Fruit fly (Drosophila melanogaster) whole organism, embryonic: Measurements from ENCODE around the gene arg.
A peak's percentile ranks its signal among the peaks of the same experiment; 100 is the strongest.

ENCODE experiments used
- Atf3 ChIP-seq: fragments of 200-800 bp; sonication (Bioruptor generic); optimal IDR thresholded peaks from 3 replicates; lab custom pipeline; 2016; ENCODE audit warnings: missing biosample characterization, missing genetic modification characterization
- BtbVII ChIP-seq: fragments of 200-800 bp; sonication (Bioruptor generic); optimal IDR thresholded peaks from 3 replicates; lab custom pipeline; 2017; ENCODE audit warnings: missing biosample characterization, mild to moderate bottlenecking, missing genetic modification characterization
- Bteb2 ChIP-seq: fragments of 200-800 bp; sonication (Bioruptor generic); optimal IDR thresholded peaks from 2 replicates; lab custom pipeline; 2016; ENCODE audit warnings: missing biosample characterization, missing genetic modification characterization
- CG10209 ChIP-seq: fragments of 200-800 bp; sonication (Bioruptor generic); optimal IDR thresholded peaks from 3 replicates; lab custom pipeline; 2017; ENCODE audit warnings: missing biosample characterization, mild to moderate bottlenecking, missing genetic modification characterization, missing genetic modification reagents
- CG10462 ChIP-seq: fragments of 200-800 bp; sonication (Bioruptor generic); optimal IDR thresholded peaks from 2 replicates; lab custom pipeline; 2016; ENCODE audit warnings: missing biosample characterization, missing genetic modification characterization
- CG10959 ChIP-seq: fragments of 200-800 bp; sonication (Bioruptor generic); IDR thresholded peaks from 2 replicates; pipeline ENCODE4 v1.3.6; 2022; ENCODE audit warnings: missing biosample characterization, missing genetic modification characterization
- CG13424 ChIP-seq: fragments of 200-800 bp; sonication (Bioruptor generic); optimal IDR thresholded peaks from 2 replicates; lab custom pipeline; 2019; ENCODE audit warnings: missing biosample characterization, mild to moderate bottlenecking, missing genetic modification characterization, moderate library complexity
- CG14014 ChIP-seq: fragments of 200-800 bp; sonication (Bioruptor generic); IDR thresholded peaks from 2 replicates; pipeline ENCODE4 v1.3.6; 2022; ENCODE audit warnings: missing biosample characterization, missing genetic modification characterization
- CG15011 ChIP-seq: fragments of 200-800 bp; sonication (Bioruptor generic); optimal IDR thresholded peaks from 3 replicates; lab custom pipeline; 2018; ENCODE audit warnings: missing biosample characterization, mild to moderate bottlenecking, missing genetic modification characterization
- CG15073 ChIP-seq: fragments of 200-800 bp; sonication (Bioruptor generic); optimal IDR thresholded peaks from 2 replicates; lab custom pipeline; 2016; ENCODE audit warnings: missing biosample characterization, missing genetic modification characterization
- CG17612 ChIP-seq: fragments of 200-800 bp; sonication (Bioruptor generic); IDR thresholded peaks from 2 replicates; pipeline ENCODE4 v1.3.6; 2022; ENCODE audit warnings: missing biosample characterization, missing genetic modification characterization
- CG17829 ChIP-seq: fragments of 200-800 bp; optimal IDR thresholded peaks from 2 replicates; lab custom pipeline; 2019; ENCODE audit warnings: missing biosample characterization, mild to moderate bottlenecking, missing genetic modification characterization, moderate library complexity
- CG18619 ChIP-seq: fragments of 200-800 bp; sonication (Bioruptor generic); optimal IDR thresholded peaks from 3 replicates; lab custom pipeline; 2017; ENCODE audit warnings: missing biosample characterization, mild to moderate bottlenecking, missing genetic modification characterization
- CG31441 ChIP-seq: fragments of 200-800 bp; sonication (Bioruptor generic); IDR thresholded peaks from 2 replicates; pipeline ENCODE4 v1.3.6; 2022; ENCODE audit warnings: missing biosample characterization, missing genetic modification characterization
- CG5180 ChIP-seq: fragments of 200-800 bp; sonication (Bioruptor generic); optimal IDR thresholded peaks from 3 replicates; lab custom pipeline; 2017; ENCODE audit warnings: missing biosample characterization, missing genetic modification characterization, mild to moderate bottlenecking, moderate library complexity, missing genetic modification reagents
- CG7556 ChIP-seq: fragments of 200-800 bp; sonication (Bioruptor generic); optimal IDR thresholded peaks from 2 replicates; lab custom pipeline; 2017; ENCODE audit warnings: missing biosample characterization, mild to moderate bottlenecking, missing genetic modification characterization
- CG9215 ChIP-seq: fragments of 200-800 bp; sonication (Bioruptor generic); IDR thresholded peaks from 2 replicates; pipeline ENCODE4 v1.3.6; 2022; ENCODE audit warnings: missing biosample characterization, missing genetic modification characterization
- Dip3 ChIP-seq: fragments of 200-800 bp; sonication (Bioruptor generic); optimal IDR thresholded peaks from 3 replicates; lab custom pipeline; 2016; ENCODE audit warnings: missing biosample characterization, missing genetic modification characterization
- Ets97D ChIP-seq: fragments of 200-800 bp; sonication (Bioruptor generic); optimal IDR thresholded peaks from 3 replicates; lab custom pipeline; 2016; ENCODE audit warnings: missing biosample characterization, missing genetic modification characterization
- Myb ChIP-seq: fragments of 200-800 bp; sonication (Bioruptor generic); optimal IDR thresholded peaks from 2 replicates; lab custom pipeline; 2016; ENCODE audit warnings: missing biosample characterization, missing genetic modification characterization
- NFAT ChIP-seq: fragments of 200-800 bp; sonication (Bioruptor generic); IDR thresholded peaks from 2 replicates; pipeline ENCODE4 v1.3.6; 2022; ENCODE audit warnings: missing biosample characterization, missing genetic modification characterization
- NK7.1 ChIP-seq: fragments of 200-800 bp; sonication (Bioruptor generic); optimal IDR thresholded peaks from 3 replicates; lab custom pipeline; 2016; ENCODE audit warnings: missing biosample characterization, missing genetic modification characterization
- Opbp ChIP-seq: fragments of 200-800 bp; sonication (Bioruptor generic); IDR thresholded peaks from 3 replicates; pipeline ENCODE4 v1.3.6; 2022; ENCODE audit warnings: missing biosample characterization, missing genetic modification characterization; ENCODE audit not compliant: partially characterized antibody
- Six4 ChIP-seq: fragments of 200-800 bp; sonication (Bioruptor generic); optimal IDR thresholded peaks from 2 replicates; lab custom pipeline; 2016; ENCODE audit warnings: missing biosample characterization, missing genetic modification characterization
- Ssrp ChIP-seq: fragments of 200-800 bp; sonication (Bioruptor generic); optimal IDR thresholded peaks from 2 replicates; lab custom pipeline; 2018; ENCODE audit warnings: missing biosample characterization, mild to moderate bottlenecking, missing genetic modification characterization, moderate library complexity
- Stat92E ChIP-seq, 3 experiments: fragments of >200 bp in 2 of 3; fragments of 200-800 bp in 1 of 3; sonication (Bioruptor generic) in 1 of 3; optimal IDR thresholded peaks; 2 replicates each; lab custom pipeline; 2017 to 2019; ENCODE audit warnings: missing biosample characterization in 3 of 3, missing genetic modification characterization in 3 of 3, mild to moderate bottlenecking in 1 of 3, moderate library complexity in 1 of 3
- Vsx1 ChIP-seq: fragments of 200-800 bp; sonication (Bioruptor generic); optimal IDR thresholded peaks from 2 replicates; lab custom pipeline; 2017; ENCODE audit warnings: missing biosample characterization, mild to moderate bottlenecking, missing genetic modification characterization, missing genetic modification reagents
- Xrp1 ChIP-seq: fragments of 200-800 bp; sonication (Bioruptor generic); IDR thresholded peaks from 2 replicates; pipeline ENCODE4 v1.3.6; 2022; ENCODE audit warnings: missing biosample characterization, missing genetic modification characterization
- amos ChIP-seq: fragments of 200-800 bp; sonication (Bioruptor generic); IDR thresholded peaks from 2 replicates; pipeline ENCODE4 v1.3.6; 2022; ENCODE audit warnings: missing biosample characterization, missing genetic modification characterization; ENCODE audit not compliant: partially characterized antibody
- aop ChIP-seq: fragments of 200-800 bp; sonication (Bioruptor generic); IDR thresholded peaks from 2 replicates; pipeline ENCODE4 v1.3.6; 2022; ENCODE audit warnings: missing biosample characterization, missing genetic modification characterization
- br ChIP-seq: fragments of >200 bp; optimal IDR thresholded peaks from 2 replicates; lab custom pipeline; 2017
- btn ChIP-seq: fragments of 200-800 bp; sonication (Bioruptor generic); optimal IDR thresholded peaks from 2 replicates; lab custom pipeline; 2016; ENCODE audit warnings: missing biosample characterization, missing genetic modification characterization
- cg ChIP-seq: fragments of 200-800 bp; sonication (Bioruptor generic); optimal IDR thresholded peaks from 3 replicates; lab custom pipeline; 2019; ENCODE audit warnings: missing biosample characterization, mild to moderate bottlenecking, missing genetic modification characterization, moderate library complexity
- disco-r ChIP-seq: fragments of 200-800 bp; sonication (Bioruptor generic); optimal IDR thresholded peaks from 2 replicates; lab custom pipeline; 2016; ENCODE audit warnings: missing biosample characterization, missing genetic modification characterization
- dysf ChIP-seq: fragments of 200-800 bp; sonication (Bioruptor generic); IDR thresholded peaks from 3 replicates; pipeline ENCODE4 v1.3.6; 2022; ENCODE audit warnings: missing biosample characterization, missing genetic modification characterization
- exex ChIP-seq: fragments of 200-800 bp; sonication (Bioruptor generic); optimal IDR thresholded peaks from 4 replicates; lab custom pipeline; 2018; ENCODE audit warnings: missing biosample characterization, mild to moderate bottlenecking, missing genetic modification characterization, moderate library complexity
- grn ChIP-seq: fragments of 200-800 bp; sonication (Bioruptor generic); optimal IDR thresholded peaks from 3 replicates; lab custom pipeline; 2017; ENCODE audit warnings: missing biosample characterization, missing genetic modification characterization
- hth ChIP-seq: fragments of >200 bp; optimal IDR thresholded peaks from 2 replicates; lab custom pipeline; 2017; ENCODE audit warnings: inconsistent platforms
- kay ChIP-seq: fragments of 200-800 bp; sonication (Bioruptor generic); optimal IDR thresholded peaks from 2 replicates; lab custom pipeline; 2016; ENCODE audit warnings: missing biosample characterization, missing genetic modification characterization
- lola ChIP-seq, 3 experiments: fragments of >200 bp in 2 of 3; fragments of 200-800 bp in 1 of 3; sonication (Bioruptor generic) in 1 of 3; optimal IDR thresholded peaks; 2 replicates each; lab custom pipeline; 2017 to 2019; ENCODE audit warnings: missing biosample characterization in 3 of 3, missing genetic modification characterization in 3 of 3, mild to moderate bottlenecking in 1 of 3, moderate library complexity in 1 of 3
- maf-S ChIP-seq: fragments of 200-800 bp; sonication (Bioruptor generic); optimal IDR thresholded peaks from 2 replicates; lab custom pipeline; 2016; ENCODE audit warnings: missing biosample characterization, missing genetic modification characterization
- pb ChIP-seq: fragments of 200-800 bp; sonication (Bioruptor generic); optimal IDR thresholded peaks from 3 replicates; lab custom pipeline; 2016; ENCODE audit warnings: missing biosample characterization, missing genetic modification characterization
- pnt ChIP-seq: fragments of 200-800 bp; sonication (Bioruptor generic); optimal IDR thresholded peaks from 3 replicates; lab custom pipeline; 2016; ENCODE audit warnings: missing biosample characterization, missing genetic modification characterization
- schlank ChIP-seq: fragments of 200-800 bp; sonication (Bioruptor generic); optimal IDR thresholded peaks from 2 replicates; lab custom pipeline; 2018; ENCODE audit warnings: missing biosample characterization, mild to moderate bottlenecking, missing genetic modification characterization
- seq ChIP-seq: fragments of 200-800 bp; sonication (Bioruptor generic); IDR thresholded peaks from 2 replicates; pipeline ENCODE4 v1.3.6; 2022; ENCODE audit warnings: missing biosample characterization, missing genetic modification characterization
- shn ChIP-seq: fragments of 200-800 bp; sonication (Bioruptor generic); optimal IDR thresholded peaks from 3 replicates; lab custom pipeline; 2016; ENCODE audit warnings: missing biosample characterization, missing genetic modification characterization
- tio ChIP-seq: fragments of 200-800 bp; sonication (Bioruptor generic); optimal IDR thresholded peaks from 2 replicates; lab custom pipeline; 2017; ENCODE audit warnings: missing biosample characterization, missing genetic modification characterization, inconsistent platforms
- tx ChIP-seq: fragments of 200-800 bp; sonication (Bioruptor generic); optimal IDR thresholded peaks from 2 replicates; lab custom pipeline; 2016; ENCODE audit warnings: missing biosample characterization, missing genetic modification characterization
- vfl ChIP-seq: fragments of 200-800 bp; sonication (Bioruptor generic); optimal IDR thresholded peaks from 2 replicates; lab custom pipeline; 2016; ENCODE audit warnings: missing biosample characterization, missing genetic modification characterization
- wor ChIP-seq: fragments of 200-800 bp; sonication (Bioruptor generic); IDR thresholded peaks from 2 replicates; pipeline ENCODE4 v1.3.6; 2022; ENCODE audit warnings: missing biosample characterization, missing genetic modification characterization
- zf30C ChIP-seq: fragments of 200-800 bp; sonication (Bioruptor generic); optimal IDR thresholded peaks from 3 replicates; lab custom pipeline; 2018; ENCODE audit warnings: missing biosample characterization, mild to moderate bottlenecking, missing genetic modification characterization

Gene arg

DNA sequence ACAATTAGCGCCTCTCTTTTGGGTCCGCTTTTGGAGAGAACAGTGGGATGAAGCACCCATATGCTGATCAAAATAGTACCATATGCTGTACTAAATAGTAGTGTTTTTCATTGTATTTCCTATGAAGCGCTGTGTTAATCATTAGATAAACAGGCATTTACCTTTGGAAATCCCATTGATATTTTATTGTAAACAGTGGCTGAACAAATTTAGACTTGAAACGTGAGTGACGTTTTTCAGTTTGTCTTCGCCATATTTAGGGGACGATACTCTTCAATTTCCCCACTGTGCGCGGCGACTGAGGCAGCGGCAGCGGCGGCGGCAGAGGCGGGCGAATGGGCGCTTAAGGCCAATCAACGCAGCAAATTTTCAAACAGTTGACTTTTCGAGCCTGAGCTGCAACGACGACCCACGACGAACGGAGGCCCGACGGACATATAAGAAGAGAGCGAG is 9.6 kb upstream of the arg start (continued):
- TF ChIP-seq Bteb2 (GFP tag; lab: Kevin White, UChicago): peak; percentile 77
- peak; percentile 84 for TF ChIP-seq dysf (GFP tag; lab: Robert Waterston, UW)
- TF ChIP-seq Ets97D: peak; percentile 9
- 0 out of 2 replicates have a peak, but pooled peaks have one; percentile 45 for TF ChIP-seq CG17612 (GFP tag; lab: Robert Waterston, UW)
- no peak for TF ChIP-seq CG31441 (GFP tag; lab: Robert Waterston, UW)
- peak; percentile 90 for TF ChIP-seq shn (GFP tag; lab: Kevin White, UChicago)
- peak; percentile 74 for TF ChIP-seq CG9215 (GFP tag; lab: Robert Waterston, UW)
- peak; percentile 75 for TF ChIP-seq Six4 (GFP tag; lab: Kevin White, UChicago)
- TF ChIP-seq NFAT (GFP tag; lab: Robert Waterston, UW): peak; percentile 36; the same call in 1 of the 2 replicates
- peak; percentile 84 for TF ChIP-seq CG13424 (tag; lab: Kevin White, UChicago)
- peak; percentile 76 for TF ChIP-seq seq (GFP tag; lab: Robert Waterston, UW)
- peak; percentile 35 for TF ChIP-seq CG5180 (GFP tag; lab: Kevin White, UChicago)
- TF ChIP-seq CG10209 (GFP tag; lab: Kevin White, UChicago): peak; percentile 86
- no peak for TF ChIP-seq hth
- peak; percentile 57 for TF ChIP-seq kay
- TF ChIP-seq CG7556 (GFP tag; lab: Kevin White, UChicago): peak; percentile 90
- peak; percentile 75 for TF ChIP-seq CG17829 (tag; lab: Kevin White, UChicago)
- TF ChIP-seq btn (GFP tag; lab: Kevin White, UChicago): peak; percentile 54
- TF ChIP-seq CG14014 (GFP tag; lab: Robert Waterston, UW): peak; percentile 82
- TF ChIP-seq Dip3: peak; percentile 77
- TF ChIP-seq pb (GFP tag; lab: Kevin White, UChicago): peak; percentile 78
- TF ChIP-seq br (lab: Kevin White, UChicago): no peak
- no peak for TF ChIP-seq aop (GFP tag; lab: Robert Waterston, UW)
- TF ChIP-seq Ssrp: peak; percentile 55
- TF ChIP-seq disco-r (GFP tag; lab: Kevin White, UChicago): peak; percentile 66
- peak in 1 of 3 experiments; percentile 54 for TF ChIP-seq lola (GFP tag; optimal IDR thresholded peaks at IDR 0.05; lab: Kevin White, UChicago)
- TF ChIP-seq CG15011 (GFP tag; lab: Kevin White, UChicago): peak; percentile 82
- TF ChIP-seq Stat92E (GFP tag; optimal IDR thresholded peaks at IDR 0.05; lab: Kevin White, UChicago): peak in 1 of 3 experiments; percentile 43
- TF ChIP-seq vfl (GFP tag; lab: Kevin White, UChicago): peak; percentile 53
- peak; percentile 64 for TF ChIP-seq tio
- TF ChIP-seq grn (GFP tag; lab: Kevin White, UChicago): peak; percentile 19
- peak; percentile 25 for TF ChIP-seq cg
- TF ChIP-seq NK7.1 (GFP tag; lab: Kevin White, UChicago): peak; percentile 79
- peak; percentile 82 for TF ChIP-seq tx (GFP tag; lab: Kevin White, UChicago)
- peak; percentile 79 for TF ChIP-seq maf-S (GFP tag; lab: Kevin White, UChicago)
- TF ChIP-seq Vsx1: peak; percentile 74
- 0 out of 2 replicates have a peak, but pooled peaks have one; percentile 9 for TF ChIP-seq CG10959 (GFP tag; lab: Robert Waterston, UW)
- TF ChIP-seq Xrp1 (GFP tag; lab: Robert Waterston, UW): peak; percentile 78
- peak; percentile 87 for TF ChIP-seq CG18619 (GFP tag; lab: Kevin White, UChicago)
- TF ChIP-seq BtbVII (GFP tag; lab: Kevin White, UChicago): peak; percentile 90
- TF ChIP-seq Atf3 (GFP tag; lab: Kevin White, UChicago): no peak
- peak; percentile 46; the same call in 1 of the 2 replicates for TF ChIP-seq wor (GFP tag; lab: Robert Waterston, UW)
- no peak for TF ChIP-seq zf30C (GFP tag; lab: Kevin White, UChicago)
- TF ChIP-seq amos: no peak
- TF ChIP-seq CG10462 (GFP tag; lab: Kevin White, UChicago): peak; percentile 33
- peak; percentile 86 for TF ChIP-seq schlank (tag; lab: Kevin White, UChicago)
- TF ChIP-seq Opbp (GFP tag; lab: Robert Waterston, UW): 0 out of 3 replicates have a peak, but pooled peaks have one; percentile 8
- TF ChIP-seq CG15073 (GFP tag; lab: Kevin White, UChicago): no peak
- peak; percentile 69 for TF ChIP-seq exex (tag; lab: Kevin White, UChicago)
- TF ChIP-seq Myb (GFP tag; lab: Kevin White, UChicago): peak; percentile 68
- TF ChIP-seq pnt (GFP tag; lab: Kevin White, UChicago): peak; percentile 64
